Worm (Caenorhabditis elegans): ENCODE data around the gene grsp-2.
A peak's percentile ranks its signal among the peaks of the same experiment; 100 is the strongest.

Gene grsp-2

ce11 chrIV:8793223-8793622 is 22.9 kb upstream of the grsp-2 start:
- TF ChIP-seq nhr-84 (tag; optimal IDR thresholded peaks at IDR 0.05) (no peak), hpl-2 (GFP tag; optimal IDR thresholded peaks at IDR 0.05) (no peak), elt-3 (tag; optimal IDR thresholded peaks at IDR 0.05) (peak in 4 of 6 experiments; percentile 36 to 87 (median 82)), blmp-1 (tag; optimal IDR thresholded peaks at IDR 0.05) (peak; percentile 71), tbx-2 (tag; optimal IDR thresholded peaks at IDR 0.05) (no peak), lin-14 (GFP tag; optimal IDR thresholded peaks at IDR 0.05) (peak; percentile 56), efl-1 (optimal IDR thresholded peaks at IDR 0.05) (no peak), efl-1 (GFP tag; optimal IDR thresholded peaks at IDR 0.05 in 1 of 2) (peak in 1 of 2 experiments; percentile 17)

- no peak for TF ChIP-seq hpl-2 (GFP tag; optimal IDR thresholded peaks at IDR 0.05)
- no peak for TF ChIP-seq aha-1 (tag; optimal IDR thresholded peaks at IDR 0.05)
- peak in 1 of 3 experiments; percentile 11 for TF ChIP-seq dpl-1 (GFP tag; optimal IDR thresholded peaks at IDR 0.05)
- peak; percentile 99 for TF ChIP-seq lin-14 (GFP tag; optimal IDR thresholded peaks at IDR 0.05)
- peak; percentile 59 for TF ChIP-seq snu-23 (GFP tag; optimal IDR thresholded peaks at IDR 0.05)
- TF ChIP-seq nhr-19 (GFP tag; conservative IDR thresholded peaks at IDR 0.05), result peak; percentile 28
- TF ChIP-seq zip-4 (GFP tag; optimal IDR thresholded peaks at IDR 0.05), result no peak
- TF ChIP-seq lin-39 (tag; optimal IDR thresholded peaks at IDR 0.05), result no peak
- no peak for TF ChIP-seq C04F5.9 (tag; optimal IDR thresholded peaks at IDR 0.05)
- no peak for TF ChIP-seq pag-3 (tag; optimal IDR thresholded peaks at IDR 0.05; ENCODE audit: borderline replicate concordance, insufficient read depth)
- peak; percentile 72 for TF ChIP-seq fkh-10 (GFP tag; optimal IDR thresholded peaks at IDR 0.05)
- TF ChIP-seq ztf-4 (tag; optimal IDR thresholded peaks at IDR 0.05), result peak; percentile 17
- peak; percentile 24 for TF ChIP-seq swsn-7 (tag; optimal IDR thresholded peaks at IDR 0.05)
- TF ChIP-seq nhr-85 (tag), result peak; percentile 92
- peak in 2 of 6 experiments; percentile 10 to 53 for TF ChIP-seq elt-3 (tag; optimal IDR thresholded peaks at IDR 0.05)
- TF ChIP-seq xbp-1 (tag; optimal IDR thresholded peaks at IDR 0.05), result peak; percentile 13
- peak; percentile 65 for TF ChIP-seq nhr-20 (tag; optimal IDR thresholded peaks at IDR 0.05)
- TF ChIP-seq nhr-47 (tag; optimal IDR thresholded peaks at IDR 0.05), result peak; percentile 59
- TF ChIP-seq sox-4 (tag; optimal IDR thresholded peaks at IDR 0.05), result no peak
- peak; percentile 8 for TF ChIP-seq rnt-1 (tag; optimal IDR thresholded peaks at IDR 0.05)
- TF ChIP-seq nhr-77 (tag; optimal IDR thresholded peaks at IDR 0.05), result no peak
- TF ChIP-seq jun-1 (tag; optimal IDR thresholded peaks at IDR 0.05), result peak; percentile 50
- peak; percentile 59 for TF ChIP-seq tbx-2 (tag; optimal IDR thresholded peaks at IDR 0.05)
- TF ChIP-seq mep-1 (tag; optimal IDR thresholded peaks at IDR 0.05), result peak; percentile 38
- peak; percentile 21 for TF ChIP-seq snpc-4 (tag; optimal IDR thresholded peaks at IDR 0.05)
- no peak for TF ChIP-seq lin-15B (tag; optimal IDR thresholded peaks at IDR 0.05)
- no peak for TF ChIP-seq nhr-11 (tag; optimal IDR thresholded peaks at IDR 0.05)
- TF ChIP-seq elt-2 (tag; optimal IDR thresholded peaks at IDR 0.05), result peak; percentile 16
- TF ChIP-seq pax-3 (tag; optimal IDR thresholded peaks at IDR 0.05), result no peak
- peak; percentile 16 for TF ChIP-seq skn-1 (tag; optimal IDR thresholded peaks at IDR 0.05)
- no peak for TF ChIP-seq nhr-76 (tag; optimal IDR thresholded peaks at IDR 0.05)
- TF ChIP-seq hlh-4 (tag; optimal IDR thresholded peaks at IDR 0.05), result no peak
- TF ChIP-seq egl-27 (tag; optimal IDR thresholded peaks at IDR 0.05), result peak in 1 of 2 experiments; percentile 26
- TF ChIP-seq ztf-11 (tag; optimal IDR thresholded peaks at IDR 0.05), result peak in 1 of 2 experiments; percentile 24
- peak; percentile 60 for TF ChIP-seq blmp-1 (tag; optimal IDR thresholded peaks at IDR 0.05)
- peak; percentile 76 for TF ChIP-seq nhr-71 (tag; optimal IDR thresholded peaks at IDR 0.05)
- TF ChIP-seq ceh-8 (GFP tag; optimal IDR thresholded peaks at IDR 0.05), result no peak
- TF ChIP-seq efl-1 (optimal IDR thresholded peaks at IDR 0.05), result peak in 1 of 2 experiments; percentile 43
- TF ChIP-seq efl-1 (GFP tag; optimal IDR thresholded peaks at IDR 0.05 in 1 of 2), result peak in 1 of 2 experiments; percentile 85
- peak; percentile 20 to 53 for TF ChIP-seq lsy-2 (tag; optimal IDR thresholded peaks at IDR 0.05)
- peak; percentile 11; the same call in 1 of the 2 replicates for TF ChIP-seq isw-1 (GFP tag; IDR thresholded peaks at IDR 0.05)
- TF ChIP-seq pqm-1 (tag; optimal IDR thresholded peaks at IDR 0.05), result no peak
- TF ChIP-seq aly-2 (tag; optimal IDR thresholded peaks at IDR 0.05), result no peak
- no peak for TF ChIP-seq irx-1 (tag; optimal IDR thresholded peaks at IDR 0.05)
- peak; percentile 46 for TF ChIP-seq nhr-90 (tag; optimal IDR thresholded peaks at IDR 0.05; ENCODE audit: poor library complexity)
- peak; percentile 46 to 50 for TF ChIP-seq lin-35 (GFP tag; optimal IDR thresholded peaks at IDR 0.05)
- peak in 1 of 2 experiments; percentile 57 for TF ChIP-seq mdl-1 (tag; optimal IDR thresholded peaks at IDR 0.05)
Observed at ce11 chrIV:8794895-8795665, 21.0 kb upstream of the grsp-2 start.

Measured in whole organism, L1 larva.